Worm (Caenorhabditis elegans) whole organism, dauer: Measurements from ENCODE around the gene grl-22.

ENCODE experiments used
- unc-62 ChIP-seq: sonication (generic microtip); optimal IDR thresholded peaks from 2 replicates; lab custom pipeline; 2017; ENCODE audit warnings: missing biosample characterization, missing genetic modification reagents, missing genetic modification characterization

grl-22 gene

DNA sequence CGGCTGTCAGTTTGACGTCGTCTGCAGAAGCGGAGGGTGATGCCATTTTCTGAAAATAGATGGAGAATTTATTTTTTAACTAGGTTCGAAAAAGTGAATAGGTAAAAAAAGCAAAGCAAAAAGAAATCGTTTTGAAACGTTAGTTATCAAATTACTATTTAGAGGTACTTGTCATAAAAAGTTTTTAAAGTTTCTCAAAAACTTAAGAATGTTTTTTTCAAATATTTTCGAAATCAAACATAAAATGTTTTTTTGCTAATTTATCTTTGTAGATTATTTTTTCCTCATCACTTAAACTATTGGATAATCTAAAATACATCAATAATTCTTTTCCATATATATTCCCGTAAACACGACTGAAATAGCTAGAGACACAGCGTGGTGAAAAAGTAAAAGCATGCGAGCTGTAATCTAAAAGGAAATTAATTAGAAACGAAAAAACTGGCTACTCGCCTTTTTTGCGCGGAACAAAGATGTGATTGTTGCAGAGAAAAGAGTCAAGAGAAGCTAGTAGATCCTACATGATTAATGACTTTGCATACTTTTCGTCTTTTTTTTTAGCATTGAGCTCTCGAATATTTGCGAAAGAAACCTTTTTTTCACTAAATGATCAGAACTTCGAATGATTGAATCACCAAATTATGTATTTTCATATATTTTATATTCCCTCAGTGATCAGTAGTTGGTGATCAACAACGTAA, 42.4 kb downstream of the grl-22 start, which contains the start of gene szy-2:
Gene szy-2 (minus strand): TSS at position 51 of the 701 bp plus-strand sequence.
- no peak for TF ChIP-seq unc-62 (GFP tag; lab: Kevin White, UChicago)

DNA sequence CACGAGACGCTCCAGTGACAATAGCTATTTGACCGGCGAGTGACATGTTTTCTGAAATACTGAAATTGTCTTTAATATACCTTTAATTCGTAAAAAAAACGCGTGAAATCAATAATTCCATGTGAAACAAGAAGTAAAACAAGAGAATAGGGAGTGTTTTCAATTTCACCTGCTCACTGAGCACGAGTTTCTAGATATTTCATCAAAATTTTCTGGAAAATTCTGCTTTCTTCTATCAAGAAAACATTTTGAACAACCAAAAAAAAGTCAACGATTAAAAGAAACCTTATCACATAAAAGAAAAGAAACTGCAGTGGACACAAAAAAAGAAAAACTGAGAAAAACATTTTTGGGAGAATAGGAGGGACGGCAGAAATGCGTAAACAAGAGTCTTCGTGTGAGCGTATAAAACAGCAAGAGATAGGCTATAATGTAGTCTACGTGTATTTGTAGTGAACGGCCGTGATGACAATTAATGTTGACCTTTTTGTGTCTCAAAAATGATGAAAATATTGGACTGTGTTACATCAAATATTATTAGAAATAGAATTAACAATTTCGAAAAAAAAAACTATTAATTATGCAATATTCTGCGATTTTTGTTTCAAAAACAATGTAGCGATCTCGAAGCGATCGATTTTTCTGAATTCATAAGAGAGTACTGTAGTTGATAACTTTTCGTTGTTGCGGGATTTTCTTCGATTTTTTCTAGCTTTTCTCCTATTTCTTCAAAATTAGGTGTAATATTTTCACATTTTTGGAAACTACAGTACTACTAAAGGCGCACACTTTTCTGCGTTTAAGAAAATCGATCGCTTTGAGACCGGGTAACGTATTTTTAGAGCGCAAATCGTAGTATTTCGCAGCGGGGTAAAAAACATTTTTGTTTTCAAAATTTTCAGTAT, 45.6 kb downstream of the grl-22 start, which contains the start of gene dhs-9:
Gene dhs-9 (minus strand): TSS at position 51 of the 905 bp plus-strand sequence.
- no peak for TF ChIP-seq unc-62 (GFP tag; lab: Kevin White, UChicago)
